Fruit fly (Drosophila melanogaster) whole organism, embryonic: ENCODE measurements around the gene Ask1.

Experiments used
- Adf1 ChIP-seq: fragments of 200-800 bp; sonication (Bioruptor generic); IDR thresholded peaks from 2 replicates; pipeline ENCODE4 v1.3.6; 2022; ENCODE audit warnings: missing biosample characterization, missing genetic modification characterization
- Aef1 ChIP-seq: fragments of 200-800 bp; sonication (Bioruptor generic); IDR thresholded peaks from 3 replicates; pipeline ENCODE4 v1.3.6; 2022; ENCODE audit warnings: missing biosample characterization, missing genetic modification characterization
- Bgb ChIP-seq: fragments of 200-800 bp; sonication (Bioruptor generic); IDR thresholded peaks from 2 replicates; pipeline ENCODE4 v1.3.6; 2022; ENCODE audit warnings: missing biosample characterization, missing genetic modification characterization; ENCODE audit not compliant: partially characterized antibody
- Bteb2 ChIP-seq: fragments of 200-800 bp; sonication (Bioruptor generic); optimal IDR thresholded peaks from 2 replicates; lab custom pipeline; 2016; ENCODE audit warnings: missing biosample characterization, missing genetic modification characterization
- CG10321 ChIP-seq: fragments of 200-800 bp; sonication (Bioruptor generic); IDR thresholded peaks from 2 replicates; pipeline ENCODE4 v1.3.6; 2022; ENCODE audit warnings: missing biosample characterization, missing genetic modification characterization
- CG10462 ChIP-seq: fragments of 200-800 bp; sonication (Bioruptor generic); optimal IDR thresholded peaks from 2 replicates; lab custom pipeline; 2016; ENCODE audit warnings: missing biosample characterization, missing genetic modification characterization
- CG11085 ChIP-seq: fragments of 200-800 bp; sonication (Bioruptor generic); IDR thresholded peaks from 2 replicates; pipeline ENCODE4 v1.3.6; 2022; ENCODE audit warnings: missing biosample characterization, missing genetic modification characterization
- CG11456 ChIP-seq: fragments of 200-800 bp; sonication (Bioruptor generic); IDR thresholded peaks from 3 replicates; pipeline ENCODE4 v1.3.6; 2022; ENCODE audit warnings: missing biosample characterization, missing genetic modification characterization
- CG11723 ChIP-seq: fragments of 200-800 bp; sonication (Bioruptor generic); optimal IDR thresholded peaks from 2 replicates; lab custom pipeline; 2017; ENCODE audit warnings: missing biosample characterization, mild to moderate bottlenecking, missing genetic modification characterization
- CG12104 ChIP-seq: fragments of 200-800 bp; sonication (Bioruptor generic); optimal IDR thresholded peaks from 3 replicates; lab custom pipeline; 2016; ENCODE audit warnings: missing biosample characterization, missing genetic modification characterization
- CG13424 ChIP-seq: fragments of 200-800 bp; sonication (Bioruptor generic); optimal IDR thresholded peaks from 2 replicates; lab custom pipeline; 2019; ENCODE audit warnings: missing biosample characterization, mild to moderate bottlenecking, missing genetic modification characterization, moderate library complexity
- CG1647 ChIP-seq: fragments of 200-800 bp; sonication (Bioruptor generic); optimal IDR thresholded peaks from 3 replicates; lab custom pipeline; 2016; ENCODE audit warnings: missing biosample characterization, missing genetic modification characterization
- CG17568 ChIP-seq: fragments of 200-800 bp; sonication (Bioruptor generic); optimal IDR thresholded peaks from 2 replicates; lab custom pipeline; 2018; ENCODE audit warnings: missing biosample characterization, mild to moderate bottlenecking, missing genetic modification characterization, moderate library complexity
- CG17802 ChIP-seq: fragments of 200-800 bp; sonication (Bioruptor generic); optimal IDR thresholded peaks from 2 replicates; lab custom pipeline; 2018; ENCODE audit warnings: missing biosample characterization, mild to moderate bottlenecking, missing genetic modification characterization, moderate library complexity
- CG2199 ChIP-seq: fragments of 200-800 bp; sonication (Bioruptor generic); IDR thresholded peaks from 3 replicates; pipeline ENCODE4 v1.3.6; 2022; ENCODE audit warnings: missing biosample characterization, missing genetic modification characterization
- CG30020 ChIP-seq: fragments of 200-800 bp; optimal IDR thresholded peaks from 2 replicates; lab custom pipeline; 2019; ENCODE audit warnings: missing biosample characterization, mild to moderate bottlenecking, missing genetic modification characterization, moderate library complexity
- CG3407 ChIP-seq: fragments of 200-800 bp; sonication (Bioruptor generic); optimal IDR thresholded peaks from 2 replicates; lab custom pipeline; 2018; ENCODE audit warnings: missing biosample characterization, mild to moderate bottlenecking, missing genetic modification characterization
- CG6654 ChIP-seq: fragments of 200-800 bp; sonication (Bioruptor generic); optimal IDR thresholded peaks from 2 replicates; lab custom pipeline; 2017; ENCODE audit warnings: missing biosample characterization, mild to moderate bottlenecking, missing genetic modification characterization
- CG6689 ChIP-seq: fragments of 200-800 bp; sonication (Bioruptor generic); IDR thresholded peaks from 2 replicates; pipeline ENCODE4 v1.3.6; 2022; ENCODE audit warnings: missing biosample characterization, missing genetic modification characterization
- CG6813 ChIP-seq: fragments of 200-800 bp; sonication (Bioruptor generic); optimal IDR thresholded peaks from 2 replicates; lab custom pipeline; 2017; ENCODE audit warnings: missing biosample characterization, missing genetic modification characterization, mild to moderate bottlenecking, moderate library complexity, missing genetic modification reagents
- CG7786 ChIP-seq: fragments of 200-800 bp; sonication (Bioruptor generic); optimal IDR thresholded peaks from 2 replicates; lab custom pipeline; 2016; ENCODE audit warnings: missing biosample characterization, missing genetic modification characterization
- CG7963 ChIP-seq: fragments of 200-800 bp; sonication (Bioruptor generic); IDR thresholded peaks from 3 replicates; pipeline ENCODE4 v1.3.6; 2022; ENCODE audit warnings: missing biosample characterization, missing genetic modification characterization; ENCODE audit not compliant: partially characterized antibody
- CG7987 ChIP-seq: fragments of 200-800 bp; sonication (Bioruptor generic); optimal IDR thresholded peaks from 2 replicates; lab custom pipeline; 2018; ENCODE audit warnings: missing biosample characterization, mild to moderate bottlenecking, missing genetic modification characterization, moderate library complexity
- CG8290 ChIP-seq, 3 experiments: fragments of 200-800 bp; sonication (Bioruptor generic); optimal IDR thresholded peaks; 2 replicates each; lab custom pipeline; 2016 to 2019; ENCODE audit warnings: missing biosample characterization in 3 of 3, missing genetic modification characterization in 3 of 3, mild to moderate bottlenecking in 2 of 3, moderate library complexity in 1 of 3
- CG9437 ChIP-seq: fragments of 200-800 bp; sonication (Bioruptor generic); optimal IDR thresholded peaks from 2 replicates; lab custom pipeline; 2018; ENCODE audit warnings: missing biosample characterization, mild to moderate bottlenecking, missing genetic modification characterization
- Deaf1 ChIP-seq: fragments of 200-800 bp; optimal IDR thresholded peaks from 3 replicates; lab custom pipeline; 2019; ENCODE audit warnings: missing biosample characterization, mild to moderate bottlenecking, missing genetic modification characterization, moderate library complexity
- Dfd ChIP-seq, 2 experiments: fragments of >200 bp; optimal IDR thresholded peaks; 2 replicates each; lab custom pipeline; 2017; ENCODE audit warnings: missing biosample characterization in 2 of 2, missing genetic modification characterization in 2 of 2
- Hey ChIP-seq: fragments of 200-800 bp; sonication (Bioruptor generic); optimal IDR thresholded peaks from 3 replicates; lab custom pipeline; 2018; ENCODE audit warnings: missing biosample characterization, mild to moderate bottlenecking, missing genetic modification characterization
- Lpt ChIP-seq: fragments of >200 bp; optimal IDR thresholded peaks from 2 replicates; lab custom pipeline; 2018; ENCODE audit warnings: missing biosample characterization, missing genetic modification characterization
- Mad ChIP-seq: fragments of 200-800 bp; sonication (Bioruptor generic); optimal IDR thresholded peaks from 2 replicates; lab custom pipeline; 2016; ENCODE audit warnings: missing biosample characterization, missing genetic modification characterization
- Med ChIP-seq: fragments of 200-800 bp; sonication (Bioruptor generic); peaks from one replicate; lab custom pipeline; 2016; ENCODE audit warnings: missing biosample characterization, missing genetic modification characterization, mild to moderate bottlenecking, inconsistent platforms, moderate library complexity
- NfI ChIP-seq: fragments of 200-800 bp; sonication (Bioruptor generic); optimal IDR thresholded peaks from 3 replicates; lab custom pipeline; 2018; ENCODE audit warnings: missing biosample characterization, mild to moderate bottlenecking, missing genetic modification characterization, moderate library complexity
- Sox102F ChIP-seq: fragments of 200-800 bp; sonication (Bioruptor generic); optimal IDR thresholded peaks from 2 replicates; lab custom pipeline; 2018; ENCODE audit warnings: missing biosample characterization, mild to moderate bottlenecking, missing genetic modification characterization, moderate library complexity
- Sry-δ ChIP-seq: fragments of 200-800 bp; sonication (Bioruptor generic); optimal IDR thresholded peaks from 2 replicates; lab custom pipeline; 2016; ENCODE audit warnings: missing biosample characterization, missing genetic modification characterization
- Xrp1 ChIP-seq: fragments of 200-800 bp; sonication (Bioruptor generic); IDR thresholded peaks from 2 replicates; pipeline ENCODE4 v1.3.6; 2022; ENCODE audit warnings: missing biosample characterization, missing genetic modification characterization
- ac ChIP-seq: fragments of 200-800 bp; sonication (Bioruptor generic); optimal IDR thresholded peaks from 3 replicates; lab custom pipeline; 2017; ENCODE audit warnings: missing biosample characterization, mild to moderate bottlenecking, missing genetic modification characterization
- croc ChIP-seq: fragments of 200-800 bp; sonication (Bioruptor generic); conservative IDR thresholded peaks from 3 replicates; pipeline ENCODE4 v1.3.6; 2022; ENCODE audit warnings: missing biosample characterization, missing genetic modification characterization
- disco-r ChIP-seq: fragments of 200-800 bp; sonication (Bioruptor generic); optimal IDR thresholded peaks from 2 replicates; lab custom pipeline; 2016; ENCODE audit warnings: missing biosample characterization, missing genetic modification characterization
- eyg ChIP-seq: fragments of 200-800 bp; sonication (Bioruptor generic); optimal IDR thresholded peaks from 3 replicates; lab custom pipeline; 2016; ENCODE audit warnings: missing biosample characterization, missing genetic modification characterization
- gcm2 ChIP-seq: fragments of 200-800 bp; sonication (Bioruptor generic); optimal IDR thresholded peaks from 2 replicates; lab custom pipeline; 2016; ENCODE audit warnings: missing biosample characterization, missing genetic modification characterization
- gsb ChIP-seq: fragments of 200-800 bp; sonication (Bioruptor generic); IDR thresholded peaks from 2 replicates; pipeline ENCODE4 v1.3.6; 2022; ENCODE audit warnings: missing biosample characterization, missing genetic modification characterization
- insv ChIP-seq, 2 experiments: fragments of 200-800 bp; sonication (Bioruptor generic); optimal IDR thresholded peaks; 3 replicates each; lab custom pipeline; 2016 to 2018; ENCODE audit warnings: missing biosample characterization in 2 of 2, missing genetic modification characterization in 2 of 2
- klu ChIP-seq: fragments of 200-800 bp; sonication (Bioruptor generic); IDR thresholded peaks from 2 replicates; pipeline ENCODE4 v1.3.6; 2022; ENCODE audit warnings: missing biosample characterization, missing genetic modification characterization
- lola ChIP-seq, 3 experiments: fragments of >200 bp in 2 of 3; fragments of 200-800 bp in 1 of 3; sonication (Bioruptor generic) in 1 of 3; optimal IDR thresholded peaks; 2 replicates each; lab custom pipeline; 2017 to 2019; ENCODE audit warnings: missing biosample characterization in 3 of 3, missing genetic modification characterization in 3 of 3, mild to moderate bottlenecking in 1 of 3, moderate library complexity in 1 of 3
- nom ChIP-seq: fragments of 200-800 bp; sonication (Bioruptor generic); optimal IDR thresholded peaks from 2 replicates; lab custom pipeline; 2017; ENCODE audit warnings: missing biosample characterization, missing genetic modification characterization, mild to moderate bottlenecking, moderate library complexity, missing genetic modification reagents
- pros ChIP-seq: fragments of 200-800 bp; sonication (Bioruptor generic); optimal IDR thresholded peaks from 3 replicates; lab custom pipeline; 2019; ENCODE audit warnings: missing biosample characterization, mild to moderate bottlenecking, missing genetic modification characterization, moderate library complexity
- shn ChIP-seq: fragments of 200-800 bp; sonication (Bioruptor generic); optimal IDR thresholded peaks from 3 replicates; lab custom pipeline; 2016; ENCODE audit warnings: missing biosample characterization, missing genetic modification characterization
- sqz ChIP-seq: fragments of 200-800 bp; sonication (Bioruptor generic); optimal IDR thresholded peaks from 3 replicates; lab custom pipeline; 2018; ENCODE audit warnings: missing biosample characterization, mild to moderate bottlenecking, missing genetic modification characterization
- z ChIP-seq: fragments of 200-800 bp; sonication (Bioruptor generic); IDR thresholded peaks from 3 replicates; pipeline ENCODE4 v1.3.6; 2022; ENCODE audit warnings: missing biosample characterization, missing genetic modification characterization

The Ask1 gene

DNA sequence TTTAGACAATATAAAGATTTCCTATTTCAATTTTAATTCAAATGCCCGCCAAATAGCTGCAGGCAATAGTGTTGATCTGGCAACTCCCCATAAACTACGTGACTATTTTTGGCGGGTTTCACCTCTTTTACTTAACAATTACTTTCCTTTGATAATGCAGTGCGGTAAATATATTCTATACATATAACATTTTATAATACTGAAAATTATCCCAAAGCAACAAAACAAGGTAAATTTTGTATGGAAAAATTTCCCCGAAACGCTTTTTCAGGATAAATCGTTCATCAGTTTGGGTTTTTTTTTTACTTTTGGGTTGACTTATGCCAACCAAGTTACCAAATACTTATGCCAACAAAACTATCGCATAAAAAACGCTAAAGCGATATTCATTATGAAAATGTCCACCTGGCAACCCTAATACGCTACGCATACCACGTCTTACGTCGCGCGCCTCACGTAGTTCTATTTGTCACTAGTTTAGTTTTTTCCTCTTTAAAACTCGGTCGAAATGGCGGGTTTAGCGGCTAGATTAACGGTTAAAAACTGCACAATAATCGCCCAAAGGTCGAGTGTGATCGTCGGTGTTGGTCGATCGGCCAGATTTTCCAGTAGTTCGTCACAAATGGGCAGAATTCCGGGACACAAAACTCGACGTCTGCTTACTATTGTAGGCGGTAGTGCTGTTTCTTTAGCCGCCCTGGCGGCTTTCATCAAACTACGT is 32.5 kb upstream of the Ask1 start, which contains the start of gene MICU3 (continued):
- TF ChIP-seq CG6813 (no peak), CG10321 (GFP tag; lab: Robert Waterston, UW) (no peak), NfI (peak; percentile 61), Bgb (GFP tag; lab: Robert Waterston, UW) (peak; percentile 76), CG7786 (GFP tag; lab: Kevin White, UChicago) (peak; percentile 58), CG30020 (no peak), pros (GFP tag; lab: Kevin White, UChicago) (no peak), klu (GFP tag; lab: Robert Waterston, UW) (no peak), gcm2 (GFP tag; lab: Kevin White, UChicago) (no peak), Dfd (GFP tag; optimal IDR thresholded peaks at IDR 0.05; lab: Kevin White, UChicago) (no peak), eyg (GFP tag; lab: Kevin White, UChicago) (no peak), CG8290 (GFP tag; optimal IDR thresholded peaks at IDR 0.05; lab: Kevin White, UChicago) (peak; percentile 28), CG8290 (tag; optimal IDR thresholded peaks at IDR 0.05; lab: Kevin White, UChicago) (peak in 1 of 2 experiments; percentile 51), Med (GFP tag; lab: Kevin White, UChicago) (peak; percentile 96), z (no peak), lola (GFP tag; optimal IDR thresholded peaks at IDR 0.05; lab: Kevin White, UChicago) (peak in 1 of 3 experiments; percentile 59), gsb (GFP tag; lab: Robert Waterston, UW) (no peak), CG13424 (tag; lab: Kevin White, UChicago) (peak; percentile 67), disco-r (GFP tag; lab: Kevin White, UChicago) (peak; percentile 6), CG3407 (GFP tag; lab: Kevin White, UChicago) (no peak), croc (peak; percentile 17; the same call in 1 of the 3 replicates), Aef1 (GFP tag; lab: Robert Waterston, UW) (no peak), CG7987 (peak; percentile 16), Bteb2 (GFP tag; lab: Kevin White, UChicago) (peak; percentile 15), shn (GFP tag; lab: Kevin White, UChicago) (peak; percentile 33), Sox102F (GFP tag; lab: Kevin White, UChicago) (peak; percentile 60), CG7963 (GFP tag; lab: Robert Waterston, UW) (peak; percentile 46; the same call in 1 of the 3 replicates), Hey (tag; lab: Kevin White, UChicago) (no peak), CG6654 (GFP tag; lab: Kevin White, UChicago) (no peak), CG17568 (GFP tag; lab: Kevin White, UChicago) (no peak), CG11456 (peak; percentile 80), Adf1 (GFP tag; lab: Robert Waterston, UW) (no peak), CG11085 (GFP tag; lab: Robert Waterston, UW) (peak; percentile 54), CG6689 (GFP tag; lab: Robert Waterston, UW) (peak; percentile 66), ac (GFP tag; lab: Kevin White, UChicago) (no peak), nom (GFP tag; lab: Kevin White, UChicago) (no peak), CG9437 (GFP tag; lab: Kevin White, UChicago) (peak; percentile 100), sqz (GFP tag; lab: Kevin White, UChicago) (peak; percentile 11), CG10462 (GFP tag; lab: Kevin White, UChicago) (peak; percentile 5), Deaf1 (tag; lab: Kevin White, UChicago) (no peak), Sry-δ (GFP tag; lab: Kevin White, UChicago) (peak; percentile 49), CG1647 (GFP tag; lab: Kevin White, UChicago) (peak; percentile 33), Mad (peak; percentile 66), insv (GFP tag; optimal IDR thresholded peaks at IDR 0.05; lab: Kevin White, UChicago) (no peak), Xrp1 (GFP tag; lab: Robert Waterston, UW) (peak; percentile 48; the same call in 1 of the 2 replicates), CG12104 (GFP tag; lab: Kevin White, UChicago) (peak; percentile 44), Lpt (GFP tag; lab: Kevin White, UChicago) (no peak), CG11723 (no peak), CG2199 (GFP tag; lab: Robert Waterston, UW) (no peak), CG17802 (tag; lab: Kevin White, UChicago) (peak; percentile 36)
